Fruit fly (Drosophila melanogaster) whole organism, wandering third instar larva: ENCODE measurements around the gene SecCl.

Experiments used
- Abd-B ChIP-seq: fragments of >200 bp; optimal IDR thresholded peaks from 2 replicates; lab custom pipeline; 2017; ENCODE audit warnings: missing biosample characterization, missing genetic modification characterization
- CG32264 ChIP-seq: fragments of 200-800 bp; sonication (Bioruptor generic); optimal IDR thresholded peaks from 2 replicates; lab custom pipeline; 2016; ENCODE audit warnings: missing biosample characterization, missing genetic modification characterization
- CG9705 ChIP-seq: fragments of 200-800 bp; sonication (Bioruptor generic); optimal IDR thresholded peaks from 2 replicates; lab custom pipeline; 2018; ENCODE audit warnings: missing biosample characterization, mild to moderate bottlenecking, missing genetic modification characterization
- Hnf4 ChIP-seq: fragments of 200-800 bp; sonication (Bioruptor generic); optimal IDR thresholded peaks from 2 replicates; lab custom pipeline; 2016; ENCODE audit warnings: missing biosample characterization, mild to moderate bottlenecking, missing genetic modification characterization
- Hr83 ChIP-seq: fragments of 200-300 bp; sonication (Bioruptor generic); optimal IDR thresholded peaks from 2 replicates; lab custom pipeline; 2016; ENCODE audit warnings: missing biosample characterization, mild to moderate bottlenecking, missing genetic modification characterization, moderate library complexity; ENCODE audit not compliant: poor library complexity, severe bottlenecking
- Mio ChIP-seq: sonication (Bioruptor generic); optimal IDR thresholded peaks from 2 replicates; lab custom pipeline; 2016; ENCODE audit warnings: missing biosample characterization, missing genetic modification characterization
- ey ChIP-seq: fragments of 200-800 bp; sonication (Bioruptor generic); optimal IDR thresholded peaks from 2 replicates; lab custom pipeline; 2016; ENCODE audit warnings: missing biosample characterization, missing genetic modification characterization
- h ChIP-seq: fragments of 200-800 bp; sonication (Bioruptor generic); optimal IDR thresholded peaks from 3 replicates; lab custom pipeline; 2016; ENCODE audit warnings: missing biosample characterization, mild to moderate bottlenecking, missing genetic modification characterization
- pan ChIP-seq: fragments of >200 bp; optimal IDR thresholded peaks from 2 replicates; lab custom pipeline; 2017
- psq ChIP-seq: fragments of 200-800 bp; sonication (Bioruptor generic); optimal IDR thresholded peaks from 3 replicates; lab custom pipeline; 2017; ENCODE audit warnings: missing biosample characterization, mild to moderate bottlenecking, missing genetic modification characterization, moderate library complexity
- sage ChIP-seq: fragments of 200-800 bp; sonication (Bioruptor generic); optimal IDR thresholded peaks from 2 replicates; lab custom pipeline; 2016; ENCODE audit warnings: missing biosample characterization, mild to moderate bottlenecking, missing genetic modification characterization
- sv ChIP-seq: fragments of 200-800 bp; sonication (Bioruptor generic); optimal IDR thresholded peaks from 3 replicates; lab custom pipeline; 2016; ENCODE audit warnings: missing biosample characterization, missing genetic modification characterization

DNA sequence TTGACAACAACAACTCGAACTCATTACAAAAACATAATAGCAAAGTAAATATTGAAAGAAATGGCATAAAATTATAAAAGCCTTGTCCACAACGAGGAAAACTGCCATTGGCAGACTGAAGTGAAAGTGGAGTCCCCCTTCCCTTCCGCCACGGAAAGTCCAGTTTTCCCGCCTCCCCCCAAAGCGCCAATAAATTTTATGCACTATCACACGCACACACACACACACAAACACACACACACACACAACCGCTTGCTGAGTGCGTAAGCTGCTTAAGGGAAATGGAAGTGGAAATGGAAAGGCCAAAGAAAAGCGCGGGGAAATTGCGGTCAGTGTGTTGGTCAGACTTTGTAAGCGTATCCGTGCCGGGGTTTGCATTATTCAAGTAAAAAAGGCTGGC is 7.5 kb upstream of the SecCl start:
- no peak for TF ChIP-seq Abd-B (GFP tag; lab: Kevin White, UChicago)
- TF ChIP-seq Mio: no peak
- no peak for TF ChIP-seq h
- TF ChIP-seq pan: no peak
- TF ChIP-seq CG9705 (GFP tag; lab: Kevin White, UChicago): no peak
- no peak for TF ChIP-seq Hnf4 (GFP tag; lab: Kevin White, UChicago)
- no peak for TF ChIP-seq psq (GFP tag; lab: Kevin White, UChicago)
- TF ChIP-seq sage (GFP tag; lab: Kevin White, UChicago): no peak
- TF ChIP-seq CG32264: no peak
- no peak for TF ChIP-seq sv (GFP tag; lab: Kevin White, UChicago)
- no peak for TF ChIP-seq Hr83 (GFP tag; lab: Kevin White, UChicago)
- TF ChIP-seq ey: no peak
